Worm (Caenorhabditis elegans) whole organism, early embryonic: Measurements from ENCODE around the gene Y110A2AL.2.

Experiments
- B0310.2 ChIP-seq: sonication (generic microtip); optimal IDR thresholded peaks from 2 replicates; lab custom pipeline; 2016; ENCODE audit warnings: mild to moderate bottlenecking, missing genetic modification characterization, missing compliant biosample characterization
- F13C5.2 ChIP-seq: sonication (generic microtip); optimal IDR thresholded peaks from 2 replicates; lab custom pipeline; 2017; ENCODE audit warnings: mild to moderate bottlenecking, missing genetic modification characterization, inconsistent platforms, missing compliant biosample characterization
- aly-1 ChIP-seq: sonication (generic microtip); optimal IDR thresholded peaks from 2 replicates; lab custom pipeline; 2016; ENCODE audit warnings: missing genetic modification characterization, missing compliant biosample characterization
- ama-1 ChIP-seq: fragments of 150-350 bp; optimal IDR thresholded peaks from 2 replicates; lab custom pipeline; 2014
- ceh-13 ChIP-seq: fragments of 200-800 bp; sonication (Bioruptor generic); optimal IDR thresholded peaks from 2 replicates; lab custom pipeline; 2018; ENCODE audit warnings: mild to moderate bottlenecking, missing genetic modification characterization, missing compliant biosample characterization
- ceh-36 ChIP-seq: sonication (generic microtip); optimal IDR thresholded peaks from 2 replicates; lab custom pipeline; 2016; ENCODE audit warnings: missing genetic modification characterization, inconsistent platforms, missing compliant biosample characterization
- ets-7 ChIP-seq: sonication (generic microtip); optimal IDR thresholded peaks from 2 replicates; lab custom pipeline; 2016; ENCODE audit warnings: missing genotype, missing genetic modification characterization, missing compliant biosample characterization
- flt-1 ChIP-seq: fragments of 200-800 bp; sonication (Bioruptor generic); IDR thresholded peaks from 2 replicates; pipeline ENCODE4 v1.3.6; 2022; ENCODE audit warnings: missing genetic modification characterization, missing compliant biosample characterization
- hmbx-1 ChIP-seq: sonication (generic microtip); optimal IDR thresholded peaks from 2 replicates; lab custom pipeline; 2016; ENCODE audit warnings: mild to moderate bottlenecking, missing genetic modification characterization, missing compliant biosample characterization
- hmg-4 ChIP-seq: fragments of 200-800 bp; sonication (Bioruptor generic); optimal IDR thresholded peaks from 2 replicates; lab custom pipeline; 2018; ENCODE audit warnings: mild to moderate bottlenecking, missing genetic modification characterization, missing compliant biosample characterization
- hnd-1 ChIP-seq: sonication (generic microtip); optimal IDR thresholded peaks from 2 replicates; lab custom pipeline; 2016; ENCODE audit warnings: missing genetic modification characterization, missing compliant biosample characterization
- pes-1 ChIP-seq: fragments of 200-800 bp; sonication (Bioruptor generic); IDR thresholded peaks from 2 replicates; pipeline ENCODE4 v1.3.6; 2022; ENCODE audit warnings: missing genetic modification reagents, missing genetic modification characterization, missing compliant biosample characterization
- scrt-1 ChIP-seq: fragments of 200-800 bp; sonication (Bioruptor generic); IDR thresholded peaks from 2 replicates; pipeline ENCODE4 v1.3.6; 2022; ENCODE audit warnings: missing genetic modification characterization, missing compliant biosample characterization
- sea-1 ChIP-seq: fragments of 200-800 bp; sonication (Bioruptor generic); conservative IDR thresholded peaks from 2 replicates; pipeline ENCODE4 v1.3.6; 2022; ENCODE audit warnings: missing genetic modification characterization, missing compliant biosample characterization
- tbx-11 ChIP-seq: fragments of 200-800 bp; sonication (Bioruptor generic); IDR thresholded peaks from 2 replicates; pipeline ENCODE4 v1.3.6; 2022; ENCODE audit warnings: missing genetic modification characterization, missing compliant biosample characterization
- tbx-37 ChIP-seq: fragments of 200-800 bp; sonication (Bioruptor generic); conservative IDR thresholded peaks from 2 replicates; pipeline ENCODE4 v1.3.6; 2022; ENCODE audit warnings: missing genetic modification reagents, missing genetic modification characterization, missing compliant biosample characterization
- tra-4 ChIP-seq: sonication (generic microtip); optimal IDR thresholded peaks from 2 replicates; lab custom pipeline; 2017; ENCODE audit warnings: missing genetic modification characterization, missing compliant biosample characterization

Y110A2AL.2 gene

ce11 chrII:2846552-2846951 lies 21.2 kb upstream of the Y110A2AL.2 start:
- TF ChIP-seq ceh-36 (peak; percentile 91), ets-7 (tag; lab: Kevin White, UChicago) (no peak)

- TF ChIP-seq tbx-37 (GFP tag; lab: Robert Waterston, UW) (no peak), ceh-36 (no peak), hmbx-1 (tag; lab: Kevin White, UChicago) (no peak), B0310.2 (tag; lab: Kevin White, UChicago) (no peak), sea-1 (GFP tag; lab: Robert Waterston, UW) (no peak), hmg-4 (GFP tag; lab: Kevin White, UChicago) (no peak), ets-7 (tag; lab: Kevin White, UChicago) (no peak), scrt-1 (GFP tag; lab: Robert Waterston, UW) (no peak), aly-1 (tag; lab: Kevin White, UChicago) (no peak), pes-1 (no peak)
Measured at ce11 chrII:2852493-2852892, 15.3 kb upstream of the Y110A2AL.2 start, which contains the start of gene ptc-3. Gene ptc-3 (minus strand): TSS chrII:2852593.

ce11 chrII:2853767-2854166 lies 14.0 kb upstream of the Y110A2AL.2 start:
- TF ChIP-seq tra-4 (tag; lab: Kevin White, UChicago) (no peak), hmbx-1 (tag; lab: Kevin White, UChicago) (no peak), hnd-1 (tag; lab: Kevin White, UChicago) (no peak), scrt-1 (GFP tag; lab: Robert Waterston, UW) (no peak), aly-1 (tag; lab: Kevin White, UChicago) (no peak), pes-1 (no peak), tbx-37 (GFP tag; lab: Robert Waterston, UW) (no peak), hmg-4 (GFP tag; lab: Kevin White, UChicago) (no peak), sea-1 (GFP tag; lab: Robert Waterston, UW) (no peak)

ce11 chrII:2854794-2855193 lies 13.0 kb upstream of the Y110A2AL.2 start:
- TF ChIP-seq ceh-13 (GFP tag; lab: Kevin White, UChicago), result no peak
- TF ChIP-seq B0310.2 (tag; lab: Kevin White, UChicago), result no peak
- no peak for TF ChIP-seq hnd-1 (tag; lab: Kevin White, UChicago)
- no peak for TF ChIP-seq sea-1 (GFP tag; lab: Robert Waterston, UW)
- no peak for TF ChIP-seq pes-1
- TF ChIP-seq ceh-36, result no peak
- no peak for TF ChIP-seq ama-1
- no peak for TF ChIP-seq tbx-37 (GFP tag; lab: Robert Waterston, UW)
- no peak for TF ChIP-seq ets-7 (tag; lab: Kevin White, UChicago)
- no peak for TF ChIP-seq flt-1 (GFP tag; lab: Robert Waterston, UW)
- no peak for TF ChIP-seq F13C5.2
- TF ChIP-seq tbx-11 (GFP tag; lab: Robert Waterston, UW), result no peak

ce11 chrII:2856114-2856513 lies 11.7 kb upstream of the Y110A2AL.2 start:
- TF ChIP-seq tbx-11 (GFP tag; lab: Robert Waterston, UW) (no peak), aly-1 (tag; lab: Kevin White, UChicago) (no peak), ceh-13 (GFP tag; lab: Kevin White, UChicago) (no peak), F13C5.2 (no peak), hnd-1 (tag; lab: Kevin White, UChicago) (no peak), hmg-4 (GFP tag; lab: Kevin White, UChicago) (no peak), flt-1 (GFP tag; lab: Robert Waterston, UW) (no peak), B0310.2 (tag; lab: Kevin White, UChicago) (no peak)

ce11 chrII:2857559-2857958 lies 10.2 kb upstream of the Y110A2AL.2 start:
- TF ChIP-seq ceh-36, result no peak
- no peak for TF ChIP-seq hnd-1 (tag; lab: Kevin White, UChicago)
- TF ChIP-seq sea-1 (GFP tag; lab: Robert Waterston, UW), result no peak
- no peak for TF ChIP-seq ets-7 (tag; lab: Kevin White, UChicago)
- TF ChIP-seq B0310.2 (tag; lab: Kevin White, UChicago), result no peak
- no peak for TF ChIP-seq tbx-11 (GFP tag; lab: Robert Waterston, UW)
- TF ChIP-seq tra-4 (tag; lab: Kevin White, UChicago), result no peak

ce11 chrII:2858851-2859250 lies 8.9 kb upstream of the Y110A2AL.2 start:
- TF ChIP-seq hnd-1 (tag; lab: Kevin White, UChicago) (no peak), pes-1 (no peak), ets-7 (tag; lab: Kevin White, UChicago) (no peak), ceh-36 (no peak), hmbx-1 (tag; lab: Kevin White, UChicago) (no peak), sea-1 (GFP tag; lab: Robert Waterston, UW) (no peak), F13C5.2 (no peak), scrt-1 (GFP tag; lab: Robert Waterston, UW) (no peak), flt-1 (GFP tag; lab: Robert Waterston, UW) (no peak), aly-1 (tag; lab: Kevin White, UChicago) (no peak), ama-1 (no peak)

ce11 chrII:2859315-2859714 lies 8.5 kb upstream of the Y110A2AL.2 start:
- TF ChIP-seq ceh-36 (peak; percentile 90), pes-1 (no peak)
